Worm (Caenorhabditis elegans) whole organism, midembryonic: ENCODE measurements around the gene T04F8.2.

ENCODE experiments used
- T22C8.4 ChIP-seq: fragments of 200-800 bp; sonication (Bioruptor generic); IDR thresholded peaks from 2 replicates; pipeline ENCODE4 v1.3.6; 2022; ENCODE audit warnings: missing genetic modification characterization, missing compliant biosample characterization
- cog-1 ChIP-seq: sonication (generic microtip); optimal IDR thresholded peaks from 2 replicates; lab custom pipeline; 2016; ENCODE audit warnings: missing genetic modification characterization, missing compliant biosample characterization
- flt-1 ChIP-seq: fragments of 200-800 bp; sonication (Bioruptor generic); IDR thresholded peaks from 2 replicates; pipeline ENCODE4 v1.3.6; 2022; ENCODE audit warnings: missing genetic modification characterization, missing compliant biosample characterization
- klf-2 ChIP-seq: fragments of 200-800 bp; sonication (Bioruptor generic); conservative IDR thresholded peaks from 2 replicates; pipeline ENCODE4 v1.3.6; 2022; ENCODE audit warnings: missing genetic modification reagents, missing genetic modification characterization, missing compliant biosample characterization
- med-1 ChIP-seq: sonication (generic microtip); optimal IDR thresholded peaks from 2 replicates; lab custom pipeline; 2017; ENCODE audit warnings: missing genetic modification characterization, mild to moderate bottlenecking, missing compliant biosample characterization, antibody characterized with exemption, missing genetic modification reagents; ENCODE audit not compliant: insufficient read depth
- ref-1 ChIP-seq: fragments of 200-800 bp; sonication (Bioruptor generic); conservative IDR thresholded peaks from 2 replicates; pipeline ENCODE4 v1.3.6; 2022; ENCODE audit warnings: missing genetic modification reagents, missing genetic modification characterization, missing compliant biosample characterization
- tab-1 ChIP-seq: fragments of 200-800 bp; sonication (Bioruptor generic); IDR thresholded peaks from 2 replicates; pipeline ENCODE4 v1.3.6; 2022; ENCODE audit warnings: missing genetic modification characterization, missing compliant biosample characterization
- ztf-23 ChIP-seq: fragments of 200-800 bp; sonication (Bioruptor generic); IDR thresholded peaks from 2 replicates; pipeline ENCODE4 v1.3.6; 2022; ENCODE audit warnings: missing genetic modification reagents, missing genetic modification characterization, missing compliant biosample characterization
- ztf-29 ChIP-seq: fragments of 200-800 bp; sonication (Bioruptor generic); IDR thresholded peaks from 2 replicates; pipeline ENCODE4 v1.3.6; 2022; ENCODE audit warnings: missing genetic modification reagents, missing genetic modification characterization, missing compliant biosample characterization

The T04F8.2 gene

DNA sequence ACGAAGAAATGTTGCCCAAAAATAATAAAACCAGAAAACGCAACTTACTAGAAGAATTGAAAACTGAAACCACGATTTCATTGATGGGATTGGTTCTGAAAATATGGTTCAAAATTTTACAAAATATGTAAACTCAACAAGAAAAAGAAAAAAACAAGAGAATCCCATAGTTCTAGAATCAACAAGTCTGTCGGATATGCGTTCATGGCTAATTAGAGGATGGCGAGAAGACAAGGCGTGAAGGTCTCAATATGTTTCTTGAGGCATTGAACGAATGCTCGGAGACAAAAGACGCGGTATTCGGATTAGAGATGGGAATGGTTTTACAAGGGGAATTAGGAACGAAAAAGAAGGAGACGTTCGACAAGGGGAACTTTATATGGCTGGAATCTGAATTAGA lies 5.6 kb downstream of the T04F8.2 start, which contains the start of gene cutl-11:
TSS of gene cutl-11 (minus strand) at position 101 of the 400 bp plus-strand sequence.
- TF ChIP-seq flt-1 (GFP tag; lab: Robert Waterston, UW) (no peak), cog-1 (tag; lab: Kevin White, UChicago) (no peak), med-1 (GFP tag; lab: Kevin White, UChicago) (no peak), ztf-23 (GFP tag; lab: Robert Waterston, UW) (no peak)

DNA sequence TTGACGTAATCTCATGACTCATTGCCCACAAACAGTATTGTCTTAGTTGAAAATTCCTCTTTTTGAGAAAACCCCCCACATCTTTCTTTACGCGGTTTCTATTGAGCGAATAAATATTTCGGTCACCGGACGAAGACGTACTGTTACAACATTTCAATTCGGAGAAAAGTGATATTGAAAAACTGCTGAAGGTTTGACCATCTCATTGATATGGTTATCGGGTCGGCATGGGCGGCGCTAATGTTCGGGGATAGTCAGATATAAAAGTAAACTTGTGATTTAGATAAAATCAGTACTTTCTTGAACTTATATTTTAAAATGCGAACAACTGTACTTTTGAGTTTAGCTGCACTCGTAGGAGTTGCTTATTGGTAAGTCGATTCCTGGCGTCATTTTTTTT lies 9.2 kb downstream of the T04F8.2 start, which contains the start of gene T04F8.8:
TSS of gene T04F8.8 (plus strand) at position 301 of the 400 bp plus-strand sequence.
- TF ChIP-seq med-1 (GFP tag; lab: Kevin White, UChicago) = no peak
- TF ChIP-seq ztf-23 (GFP tag; lab: Robert Waterston, UW) = no peak
- TF ChIP-seq flt-1 (GFP tag; lab: Robert Waterston, UW) = no peak
- no peak for TF ChIP-seq T22C8.4 (GFP tag; lab: Robert Waterston, UW)
- TF ChIP-seq klf-2 = no peak
- TF ChIP-seq ref-1 (GFP tag; lab: Robert Waterston, UW) = no peak
- no peak for TF ChIP-seq tab-1
- no peak for TF ChIP-seq cog-1 (tag; lab: Kevin White, UChicago)
- no peak for TF ChIP-seq ztf-29 (GFP tag; lab: Robert Waterston, UW)

DNA sequence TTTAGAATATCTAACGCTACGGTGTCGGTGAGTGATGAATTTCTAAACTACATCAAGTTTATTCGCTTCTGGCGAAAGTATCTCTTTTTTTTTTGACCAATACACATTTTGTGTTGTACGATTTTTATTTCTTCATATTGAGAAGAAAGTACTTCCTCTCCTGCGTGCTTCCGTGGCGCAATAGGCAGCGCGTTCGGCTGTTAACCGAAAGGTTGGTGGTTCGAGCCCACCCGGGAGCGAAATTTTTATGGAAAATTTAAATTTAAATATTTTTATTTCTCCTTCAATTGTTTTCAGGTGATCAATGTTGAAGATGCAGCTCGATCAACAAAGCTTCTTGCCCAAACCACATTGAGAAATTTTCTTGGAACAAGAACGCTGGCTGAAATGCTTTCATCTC lies 10.9 kb downstream of the T04F8.2 start:
- TF ChIP-seq T22C8.4 (GFP tag; lab: Robert Waterston, UW) (peak; percentile 55; the same call in 1 of the 2 replicates), ztf-29 (GFP tag; lab: Robert Waterston, UW) (no peak), flt-1 (GFP tag; lab: Robert Waterston, UW) (0 out of 2 replicates have a peak, but pooled peaks have one; percentile 39), klf-2 (no peak)

DNA sequence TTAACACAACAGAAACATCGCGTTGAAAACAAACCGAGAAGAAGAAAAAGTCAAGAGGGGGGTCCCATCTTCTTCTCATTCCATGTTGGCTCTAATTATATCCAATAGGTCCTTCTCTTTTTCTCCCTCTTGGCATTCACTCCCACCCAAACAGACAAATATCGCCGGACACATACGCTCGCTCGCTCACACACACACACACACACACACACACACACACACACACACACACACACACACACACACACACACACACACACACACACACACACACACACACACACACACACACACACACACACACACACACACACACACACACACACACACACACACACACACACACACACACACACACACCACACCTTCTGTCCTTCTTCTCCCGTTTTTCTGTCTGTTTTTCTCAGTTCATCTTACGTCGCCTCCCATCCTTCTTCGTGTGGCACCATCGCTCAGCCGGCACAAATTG lies 12.6 kb downstream of the T04F8.2 start, which contains the start of gene sto-4:
TSS of gene sto-4 (plus strand) at position 360 of the 469 bp plus-strand sequence.
- TF ChIP-seq ztf-23 (GFP tag; lab: Robert Waterston, UW) = 0 out of 2 replicates have a peak, but pooled peaks have one; percentile 51
- peak; percentile 62 for TF ChIP-seq cog-1 (tag; lab: Kevin White, UChicago)
- peak; percentile 72; the same call in 1 of the 2 replicates for TF ChIP-seq flt-1 (GFP tag; lab: Robert Waterston, UW)
- 0 out of 2 replicates have a peak, but pooled peaks have one; percentile 31 for TF ChIP-seq klf-2

DNA sequence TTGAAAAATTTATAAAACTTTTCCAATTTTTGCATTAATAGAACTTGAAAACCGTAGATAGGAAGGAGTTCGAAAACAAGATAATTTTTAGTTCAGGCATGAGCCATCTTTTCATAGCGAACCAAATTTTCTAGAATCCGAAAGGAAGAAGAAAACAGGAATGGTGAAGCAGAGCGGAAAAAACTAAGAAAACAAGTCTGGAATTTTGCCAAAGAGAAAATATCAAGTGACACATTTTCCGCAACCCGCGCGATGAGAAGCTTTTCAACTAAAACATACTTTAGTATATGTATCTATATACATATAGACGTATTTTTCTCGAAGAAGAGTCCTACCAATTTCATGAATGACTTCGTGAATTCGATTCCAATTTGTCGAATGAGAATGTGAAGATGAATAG lies 14.8 kb downstream of the T04F8.2 start:
- no peak for TF ChIP-seq T22C8.4 (GFP tag; lab: Robert Waterston, UW)
- no peak for TF ChIP-seq ztf-23 (GFP tag; lab: Robert Waterston, UW)
- no peak for TF ChIP-seq flt-1 (GFP tag; lab: Robert Waterston, UW)
- TF ChIP-seq med-1 (GFP tag; lab: Kevin White, UChicago) = no peak
- TF ChIP-seq ref-1 (GFP tag; lab: Robert Waterston, UW) = no peak
- no peak for TF ChIP-seq tab-1
- no peak for TF ChIP-seq cog-1 (tag; lab: Kevin White, UChicago)
- no peak for TF ChIP-seq klf-2

DNA sequence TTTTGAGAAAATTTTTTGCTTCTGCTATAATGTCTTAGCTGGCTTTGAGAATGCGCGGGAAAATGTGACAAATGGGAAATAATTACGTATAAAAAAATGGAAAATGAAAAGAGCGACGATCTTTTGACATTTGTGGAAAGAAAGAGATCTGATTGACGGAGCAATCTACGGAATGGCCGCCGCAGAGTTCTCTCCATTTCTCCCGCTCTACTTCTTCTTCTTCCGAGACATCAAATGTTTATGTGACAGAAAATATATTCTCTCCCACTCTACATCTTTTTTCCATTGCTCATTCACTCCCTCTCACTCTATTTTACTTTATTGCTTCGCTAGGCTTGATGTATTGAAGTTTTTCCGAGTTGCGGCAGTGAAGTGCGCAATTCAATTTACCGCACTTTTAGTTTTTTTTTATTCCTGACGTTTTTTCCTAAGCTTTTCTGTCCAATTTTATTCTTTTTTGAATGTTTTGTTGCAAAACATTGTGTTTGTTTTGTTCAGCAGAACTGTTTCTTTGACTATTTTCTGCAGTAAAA lies 15.8 kb downstream of the T04F8.2 start:
- no peak for TF ChIP-seq klf-2
- no peak for TF ChIP-seq flt-1 (GFP tag; lab: Robert Waterston, UW)
- TF ChIP-seq tab-1 = no peak
- no peak for TF ChIP-seq ztf-23 (GFP tag; lab: Robert Waterston, UW)
- no peak for TF ChIP-seq med-1 (GFP tag; lab: Kevin White, UChicago)
- TF ChIP-seq ref-1 (GFP tag; lab: Robert Waterston, UW) = no peak
- no peak for TF ChIP-seq T22C8.4 (GFP tag; lab: Robert Waterston, UW)
- no peak for TF ChIP-seq cog-1 (tag; lab: Kevin White, UChicago)
- TF ChIP-seq ztf-29 (GFP tag; lab: Robert Waterston, UW) = no peak

DNA sequence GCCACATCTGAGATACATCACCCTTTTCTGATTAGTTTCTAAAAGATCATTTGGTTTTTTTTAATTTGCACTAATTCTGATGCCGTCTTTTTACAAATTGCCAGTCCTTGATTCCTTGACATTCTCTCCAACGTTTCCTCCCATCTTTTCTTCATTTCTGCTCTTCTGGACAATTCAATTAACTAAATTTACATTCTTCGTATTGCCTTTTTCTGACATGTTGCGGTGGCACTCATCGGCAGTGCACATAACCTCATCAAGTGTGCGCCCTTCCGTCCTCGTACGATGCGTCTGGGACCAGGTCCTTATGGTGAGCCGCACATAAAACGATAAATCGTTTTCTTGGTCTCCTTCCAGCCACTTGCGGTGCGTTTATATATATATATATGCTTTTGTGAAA lies 17.4 kb downstream of the T04F8.2 start:
- TF ChIP-seq cog-1 (tag; lab: Kevin White, UChicago) (no peak), klf-2 (no peak), med-1 (GFP tag; lab: Kevin White, UChicago) (no peak), flt-1 (GFP tag; lab: Robert Waterston, UW) (no peak), ref-1 (GFP tag; lab: Robert Waterston, UW) (no peak), ztf-23 (GFP tag; lab: Robert Waterston, UW) (no peak), T22C8.4 (GFP tag; lab: Robert Waterston, UW) (no peak)

DNA sequence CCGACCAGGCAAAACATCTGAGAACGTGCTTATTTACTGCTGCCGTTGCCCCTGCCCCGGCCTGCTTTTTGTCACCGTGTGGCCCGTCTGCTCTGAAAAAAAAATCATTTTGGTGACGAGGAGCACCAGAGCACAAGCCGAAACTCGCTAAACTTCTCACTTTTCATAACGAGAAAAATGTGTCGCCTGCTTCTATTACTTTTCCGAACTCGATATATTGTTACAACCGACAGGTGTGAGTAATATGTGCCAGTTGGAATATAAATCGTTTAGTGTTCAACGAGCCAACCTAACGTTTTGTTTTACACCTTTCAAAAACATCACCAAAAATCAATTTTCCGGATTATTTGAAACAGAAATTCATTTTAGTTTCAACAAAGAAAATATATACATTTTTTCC lies 18.6 kb downstream of the T04F8.2 start:
- TF ChIP-seq ref-1 (GFP tag; lab: Robert Waterston, UW) = no peak
- TF ChIP-seq cog-1 (tag; lab: Kevin White, UChicago) = no peak
- no peak for TF ChIP-seq klf-2

DNA sequence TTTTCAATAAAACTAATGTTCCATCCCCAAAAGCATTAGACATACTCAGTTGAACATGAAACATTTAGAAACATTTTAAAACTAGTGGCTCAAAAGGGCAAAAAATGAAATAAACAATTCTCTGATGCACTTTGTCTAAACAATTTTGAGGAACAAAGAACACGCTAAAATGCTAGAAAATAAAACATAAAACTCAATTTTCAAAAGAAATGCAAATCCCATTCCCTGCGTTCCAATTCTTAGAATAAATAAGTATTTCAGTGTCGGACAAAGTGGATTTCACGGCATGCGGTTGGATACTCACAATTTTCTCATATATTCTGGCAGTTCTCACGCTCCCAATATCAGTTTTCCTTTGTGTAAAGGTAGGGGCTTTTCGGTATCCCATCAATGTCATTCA lies 23.1 kb downstream of the T04F8.2 start:
- TF ChIP-seq med-1 (GFP tag; lab: Kevin White, UChicago) = no peak
- TF ChIP-seq tab-1 = no peak
- TF ChIP-seq klf-2 = no peak
- TF ChIP-seq ref-1 (GFP tag; lab: Robert Waterston, UW) = no peak
- no peak for TF ChIP-seq ztf-23 (GFP tag; lab: Robert Waterston, UW)
- no peak for TF ChIP-seq cog-1 (tag; lab: Kevin White, UChicago)
- no peak for TF ChIP-seq flt-1 (GFP tag; lab: Robert Waterston, UW)
- TF ChIP-seq T22C8.4 (GFP tag; lab: Robert Waterston, UW) = no peak
- no peak for TF ChIP-seq ztf-29 (GFP tag; lab: Robert Waterston, UW)

DNA sequence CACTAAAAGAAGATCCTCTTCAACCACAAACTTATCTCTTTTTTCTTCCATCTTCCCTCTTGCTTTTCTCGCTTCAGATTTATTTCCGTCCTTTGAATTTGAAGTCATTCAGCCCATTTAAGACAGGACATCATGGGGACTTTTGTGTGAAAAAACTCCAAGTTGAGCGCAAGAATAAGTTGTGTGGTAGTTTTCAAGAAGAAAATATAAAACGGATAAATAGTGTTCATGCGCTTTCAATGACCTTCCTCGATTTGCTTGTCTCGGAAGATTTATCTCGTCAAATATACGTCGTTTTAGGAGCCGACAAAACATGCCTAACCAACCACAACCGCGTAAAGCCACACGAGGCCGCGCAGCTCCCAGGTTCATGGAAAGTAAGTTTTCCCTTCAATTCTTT lies 24.3 kb downstream of the T04F8.2 start, which contains the start of gene sto-6:
TSS of gene sto-6 (plus strand) at position 301 of the 400 bp plus-strand sequence.
- TF ChIP-seq med-1 (GFP tag; lab: Kevin White, UChicago) (no peak), flt-1 (GFP tag; lab: Robert Waterston, UW) (no peak), T22C8.4 (GFP tag; lab: Robert Waterston, UW) (no peak), ref-1 (GFP tag; lab: Robert Waterston, UW) (no peak), ztf-23 (GFP tag; lab: Robert Waterston, UW) (no peak)
